Fruit fly (Drosophila melanogaster): Measurements from ENCODE around the gene CG8664.

dm6 chrX:17290960-17291432 is 8.5 kb upstream of the CG8664 start:
- TF ChIP-seq CG32121 (GFP tag; IDR thresholded peaks at IDR 0.05) (no peak), Pif1A (GFP tag; optimal IDR thresholded peaks at IDR 0.05) (no peak), CG15710 (tag; optimal IDR thresholded peaks at IDR 0.05) (no peak), EcR (GFP tag; optimal IDR thresholded peaks at IDR 0.05) (no peak), fd96Ca (GFP tag; IDR thresholded peaks at IDR 0.05) (no peak), rn (GFP tag; IDR thresholded peaks at IDR 0.05) (no peak), Pif1B (GFP tag; optimal IDR thresholded peaks at IDR 0.05) (no peak)

Data from whole organism, pupa.